Worm (Caenorhabditis elegans) whole organism, L4 larva: ENCODE results near the gene Y55F3BL.4.

Source experiments
- D1046.2 ChIP-seq: fragments of 200-800 bp; sonication (Bioruptor generic); IDR thresholded peaks from 2 replicates; pipeline ENCODE4 v1.3.6; 2022; ENCODE audit warnings: missing genetic modification characterization, missing compliant biosample characterization
- R02D3.7 ChIP-seq: fragments of 150-350 bp; sonication (generic microtip); optimal IDR thresholded peaks from 3 replicates; lab custom pipeline; 2014; ENCODE audit warnings: missing biosample characterization, missing genetic modification characterization
- Y48G9A.11 ChIP-seq: fragments of 200-800 bp; sonication (Bioruptor generic); IDR thresholded peaks from 2 replicates; pipeline ENCODE4 v1.3.6; 2022; ENCODE audit warnings: missing genetic modification reagents, missing genetic modification characterization, missing compliant biosample characterization
- aha-1 ChIP-seq: fragments of 150-350 bp; peaks from one replicate; lab custom pipeline; 2014; ENCODE audit warnings: missing biosample characterization, missing genetic modification characterization
- aly-2 ChIP-seq: sonication (generic microtip); optimal IDR thresholded peaks from 2 replicates; lab custom pipeline; 2018; ENCODE audit warnings: missing biosample characterization, missing genetic modification characterization
- ceh-20 ChIP-seq: fragments of 200-800 bp; sonication (Bioruptor generic); IDR thresholded peaks from 2 replicates; pipeline ENCODE4 v1.3.6; 2022; ENCODE audit warnings: missing genetic modification reagents, missing genetic modification characterization, missing compliant biosample characterization
- ceh-28 ChIP-seq: fragments of 150-350 bp; optimal IDR thresholded peaks from 2 replicates; lab custom pipeline; 2014; ENCODE audit warnings: missing biosample characterization, missing genetic modification reagents, missing genetic modification characterization
- daf-16 ChIP-seq, 3 experiments: sonication (generic microtip); optimal IDR thresholded peaks; 2 replicates each; lab custom pipeline; 2016 to 2017; ENCODE audit warnings: missing genetic modification characterization in 3 of 3, missing genetic modification reagents in 3 of 3, mild to moderate bottlenecking in 2 of 3, missing compliant biosample characterization in 2 of 3, missing biosample characterization in 1 of 3, moderate library complexity in 1 of 3
- daf-8 ChIP-seq: fragments of 200-800 bp; sonication (Bioruptor generic); IDR thresholded peaks from 2 replicates; pipeline ENCODE4 v1.3.6; 2022; ENCODE audit warnings: missing genetic modification characterization, missing compliant biosample characterization
- dmd-6 ChIP-seq: fragments of 200-800 bp; sonication (Bioruptor generic); IDR thresholded peaks from 2 replicates; pipeline ENCODE4 v1.3.6; 2022; ENCODE audit warnings: missing genetic modification reagents, missing genetic modification characterization, missing compliant biosample characterization
- dmd-8 ChIP-seq: fragments of 200-800 bp; sonication (Bioruptor generic); IDR thresholded peaks from 2 replicates; pipeline ENCODE4 v1.3.6; 2022; ENCODE audit warnings: missing genetic modification characterization, missing compliant biosample characterization
- dmd-9 ChIP-seq: fragments of 200-800 bp; sonication (Bioruptor generic); IDR thresholded peaks from 2 replicates; pipeline ENCODE4 v1.3.6; 2022; ENCODE audit warnings: missing genetic modification reagents, missing genetic modification characterization, missing compliant biosample characterization
- duxl-1 ChIP-seq: sonication (generic microtip); optimal IDR thresholded peaks from 2 replicates; lab custom pipeline; 2016; ENCODE audit warnings: mild to moderate bottlenecking, missing genetic modification characterization, moderate library complexity, missing compliant biosample characterization; ENCODE audit not compliant: poor library complexity
- egl-43 ChIP-seq: fragments of 200-800 bp; sonication (Bioruptor generic); IDR thresholded peaks from 2 replicates; pipeline ENCODE4 v1.3.6; 2022; ENCODE audit warnings: missing genetic modification reagents, missing genetic modification characterization, missing compliant biosample characterization
- fkh-10 ChIP-seq: fragments of 150-350 bp; optimal IDR thresholded peaks from 2 replicates; lab custom pipeline; 2014; ENCODE audit warnings: missing biosample characterization, missing genetic modification reagents, missing genetic modification characterization
- gei-8 ChIP-seq: fragments of 200-800 bp; sonication (Bioruptor generic); optimal IDR thresholded peaks from 2 replicates; lab custom pipeline; 2018; ENCODE audit warnings: mild to moderate bottlenecking, missing genetic modification characterization, missing compliant biosample characterization
- hlh-11 ChIP-seq: fragments of 200-800 bp; sonication (Bioruptor generic); optimal IDR thresholded peaks from 2 replicates; lab custom pipeline; 2018; ENCODE audit warnings: mild to moderate bottlenecking, missing genetic modification characterization, missing compliant biosample characterization
- hlh-30 ChIP-seq: sonication (generic microtip); optimal IDR thresholded peaks from 2 replicates; lab custom pipeline; 2017; ENCODE audit warnings: antibody characterized with exemption, mild to moderate bottlenecking, missing genetic modification characterization, missing compliant biosample characterization; ENCODE audit not compliant: insufficient read depth
- lin-15B ChIP-seq: fragments of 150-350 bp; sonication (generic microtip); optimal IDR thresholded peaks from 3 replicates; lab custom pipeline; 2014; ENCODE audit warnings: missing biosample characterization, missing genetic modification characterization
- lsy-2 ChIP-seq, 2 experiments: fragments of 150-350 bp in 1 of 2; sonication (generic microtip) in 1 of 2; optimal IDR thresholded peaks; 2 replicates each; lab custom pipeline; 2014 to 2017; ENCODE audit warnings: missing biosample characterization in 2 of 2, missing genetic modification characterization in 2 of 2
- madf-9 ChIP-seq: fragments of 200-800 bp; sonication (Bioruptor generic); conservative IDR thresholded peaks from 2 replicates; pipeline ENCODE4 v1.3.6; 2022; ENCODE audit warnings: missing genetic modification reagents, missing genetic modification characterization, missing compliant biosample characterization
- mdl-1 ChIP-seq, 2 experiments: fragments of 150-350 bp in 1 of 2; sonication (generic microtip) in 1 of 2; optimal IDR thresholded peaks; 2 replicates each; lab custom pipeline; 2014 to 2017; ENCODE audit warnings: missing biosample characterization in 2 of 2, missing genetic modification characterization in 2 of 2
- mep-1 ChIP-seq: fragments of 150-350 bp; sonication (generic microtip); optimal IDR thresholded peaks from 3 replicates; lab custom pipeline; 2014; ENCODE audit warnings: missing biosample characterization, missing genetic modification characterization
- mxl-2 ChIP-seq: fragments of 200-800 bp; sonication (Bioruptor generic); conservative IDR thresholded peaks from 2 replicates; pipeline ENCODE4 v1.3.6; 2022; ENCODE audit warnings: missing genetic modification reagents, missing genetic modification characterization, missing compliant biosample characterization
- nhr-237 ChIP-seq: sonication (generic microtip); optimal IDR thresholded peaks from 2 replicates; lab custom pipeline; 2017; ENCODE audit warnings: missing biosample characterization, missing genetic modification characterization
- nhr-25 ChIP-seq: sonication (generic microtip); optimal IDR thresholded peaks from 2 replicates; lab custom pipeline; 2017; ENCODE audit warnings: missing genetic modification characterization, mild to moderate bottlenecking, missing compliant biosample characterization, antibody characterized with exemption, moderate library complexity, borderline replicate concordance; ENCODE audit not compliant: insufficient read depth
- sdz-12 ChIP-seq: fragments of 200-800 bp; sonication (Bioruptor generic); optimal IDR thresholded peaks from 2 replicates; lab custom pipeline; 2018; ENCODE audit warnings: mild to moderate bottlenecking, missing genetic modification characterization, missing compliant biosample characterization
- spr-1 ChIP-seq: sonication (generic microtip); optimal IDR thresholded peaks from 2 replicates; lab custom pipeline; 2016; ENCODE audit warnings: mild to moderate bottlenecking, missing genetic modification characterization, missing compliant biosample characterization
- tra-1 ChIP-seq: fragments of 200-800 bp; sonication (Bioruptor generic); IDR thresholded peaks from 2 replicates; pipeline ENCODE4 v1.3.6; 2022; ENCODE audit warnings: missing genetic modification reagents, missing genetic modification characterization, missing compliant biosample characterization
- unc-130 ChIP-seq: sonication (generic microtip); optimal IDR thresholded peaks from 2 replicates; lab custom pipeline; 2016; ENCODE audit warnings: missing genetic modification reagents, missing genetic modification characterization, missing compliant biosample characterization
- unc-62 ChIP-seq, 3 experiments: fragments of 150-350 bp in 1 of 3; sonication (generic microtip); optimal IDR thresholded peaks in 2 of 3; peaks in 1 of 3; 1 replicate in 1 of 3; 2 replicates in 2 of 3; lab custom pipeline; 2014 to 2017; ENCODE audit warnings: missing biosample characterization in 3 of 3, missing genetic modification characterization in 3 of 3, missing genetic modification reagents in 3 of 3, missing genotype in 1 of 3
- vab-7 ChIP-seq: fragments of 200-800 bp; sonication (Bioruptor generic); IDR thresholded peaks from 2 replicates; pipeline ENCODE4 v1.3.6; 2022; ENCODE audit warnings: missing genetic modification reagents, missing genetic modification characterization, missing compliant biosample characterization
- zfp-3 ChIP-seq: fragments of 200-800 bp; sonication (Bioruptor generic); conservative IDR thresholded peaks from 2 replicates; pipeline ENCODE4 v1.3.6; 2022; ENCODE audit warnings: missing genetic modification reagents, missing genetic modification characterization, missing compliant biosample characterization
- ztf-11 ChIP-seq: fragments of 150-350 bp; optimal IDR thresholded peaks from 2 replicates; lab custom pipeline; 2014; ENCODE audit warnings: missing biosample characterization, missing genetic modification characterization
- ztf-7 ChIP-seq: fragments of 150-350 bp; optimal IDR thresholded peaks from 2 replicates; lab custom pipeline; 2014; ENCODE audit warnings: missing biosample characterization, missing genetic modification characterization

Gene Y55F3BL.4

DNA sequence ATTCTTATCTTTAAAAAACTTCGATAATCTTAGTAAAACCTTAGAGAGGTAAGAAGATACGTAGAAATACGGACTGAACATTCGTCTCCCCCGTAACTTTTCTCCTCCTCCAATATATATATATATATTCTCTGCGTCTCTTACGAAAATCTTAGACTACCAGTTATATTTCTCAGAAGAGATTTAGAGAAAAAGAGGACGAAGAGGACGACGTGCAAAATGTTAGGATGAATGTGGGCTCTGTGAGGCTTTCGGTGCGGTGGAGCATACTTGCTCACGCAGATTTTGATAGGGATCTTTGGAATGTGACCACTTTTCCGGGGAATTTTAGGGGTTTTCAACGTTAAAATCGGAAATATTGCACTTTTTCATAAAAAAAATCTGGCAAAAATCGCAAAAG is 23.5 kb downstream of the Y55F3BL.4 start (continued):
- TF ChIP-seq ztf-11, result no peak
- peak; percentile 42 for TF ChIP-seq fkh-10 (GFP tag; lab: Kevin White, UChicago)
- no peak for TF ChIP-seq egl-43 (GFP tag; lab: Robert Waterston, UW)
- TF ChIP-seq zfp-3 (GFP tag; lab: Robert Waterston, UW), result no peak
- TF ChIP-seq mdl-1 (tag; optimal IDR thresholded peaks at IDR 0.05; lab: Kevin White, UChicago), result peak in 1 of 2 experiments; percentile 64

DNA sequence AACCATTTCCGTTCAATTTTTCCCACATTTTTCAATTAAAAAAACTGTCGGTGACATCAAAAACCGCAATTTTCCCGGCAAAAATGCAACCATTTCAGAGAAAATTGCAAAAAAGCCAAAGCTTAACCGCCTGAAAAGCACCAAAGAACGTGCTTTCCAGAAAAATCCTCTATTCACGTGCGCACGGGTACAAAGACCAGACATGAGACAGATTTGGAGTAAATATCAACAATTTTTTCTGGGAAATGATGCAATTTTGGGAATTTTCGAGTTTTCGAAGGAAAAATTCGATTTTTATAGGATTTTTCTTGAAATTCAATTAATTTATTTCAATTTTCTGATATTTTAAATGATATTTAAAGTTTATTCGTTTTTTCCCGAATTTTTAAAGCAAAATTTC is 24.2 kb downstream of the Y55F3BL.4 start:
- TF ChIP-seq daf-16 (GFP tag; optimal IDR thresholded peaks at IDR 0.05; lab: Kevin White, UChicago) (no peak), daf-16 (tag; optimal IDR thresholded peaks at IDR 0.05; lab: Kevin White, UChicago) (peak; percentile 32), sdz-12 (GFP tag; lab: Kevin White, UChicago) (no peak), hlh-30 (tag; lab: Kevin White, UChicago) (peak; percentile 60)
- TF ChIP-seq, all 104 proteins: peak for 2

DNA sequence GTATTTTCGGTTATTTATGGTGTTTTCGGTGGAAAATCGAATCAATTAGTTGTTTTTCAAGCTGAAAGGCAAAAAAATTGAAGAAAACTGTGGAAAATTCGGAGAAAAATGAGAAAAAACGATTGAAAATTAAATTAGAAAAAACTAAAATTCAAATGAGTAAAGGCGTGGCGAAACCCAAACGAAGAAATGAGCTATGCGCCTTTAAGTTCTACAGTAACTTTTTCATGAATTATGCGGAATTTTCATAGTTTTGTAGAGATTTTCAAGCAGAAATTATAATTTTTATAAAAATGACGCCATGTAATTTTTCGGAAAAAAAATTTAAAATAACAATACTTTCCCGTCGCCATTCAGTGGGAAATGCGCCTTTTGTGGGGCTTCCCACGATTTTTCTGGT is 24.8 kb downstream of the Y55F3BL.4 start:
- TF ChIP-seq gei-8 (GFP tag; lab: Kevin White, UChicago) (no peak), mxl-2 (GFP tag; lab: Robert Waterston, UW) (no peak), hlh-30 (tag; lab: Kevin White, UChicago) (no peak), D1046.2 (no peak), spr-1 (tag; lab: Kevin White, UChicago) (no peak), vab-7 (GFP tag; lab: Robert Waterston, UW) (no peak), tra-1 (GFP tag; lab: Robert Waterston, UW) (no peak), ztf-7 (no peak), ceh-28 (no peak), nhr-237 (tag; lab: Kevin White, UChicago) (no peak)
- TF ChIP-seq, all 104 proteins: peak for 0

DNA sequence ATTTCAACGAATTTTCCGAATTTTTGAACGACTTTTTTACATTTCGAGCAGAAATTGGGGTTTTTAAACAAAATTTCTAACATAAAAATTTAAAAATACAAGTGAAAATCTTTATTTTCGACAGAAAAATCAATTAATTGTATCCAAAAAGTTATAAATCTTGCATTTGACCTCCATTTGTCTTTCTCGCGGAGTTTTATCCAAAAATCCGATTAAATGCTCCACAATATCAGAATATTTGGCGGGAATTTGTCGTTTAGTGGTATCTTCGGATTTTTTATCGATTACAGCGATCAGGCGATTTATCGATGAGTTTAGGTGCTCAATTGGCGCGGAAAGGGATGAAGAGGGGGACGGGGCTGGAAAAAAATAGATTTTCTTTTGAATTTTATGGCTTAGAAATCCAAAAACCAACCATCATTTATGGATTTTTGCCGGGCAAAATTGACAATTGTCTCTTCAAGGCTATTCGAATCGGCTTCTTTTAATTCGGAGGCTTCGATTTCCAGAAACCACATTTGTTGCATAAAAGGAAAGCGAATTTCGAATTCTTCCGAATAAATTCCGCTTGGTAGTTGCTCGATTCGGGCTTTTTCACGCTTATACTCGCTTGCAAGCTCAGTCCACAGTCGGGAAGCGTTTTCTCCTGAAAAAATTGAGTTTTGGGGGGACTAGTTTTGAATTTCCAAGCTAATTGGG is 25.5 kb downstream of the Y55F3BL.4 start:
- TF ChIP-seq madf-9 (no peak), aly-2 (no peak), aha-1 (tag; lab: Kevin White, UChicago) (peak; percentile 93), Y48G9A.11 (GFP tag; lab: Robert Waterston, UW) (no peak), unc-130 (GFP tag; lab: Kevin White, UChicago) (no peak)

DNA sequence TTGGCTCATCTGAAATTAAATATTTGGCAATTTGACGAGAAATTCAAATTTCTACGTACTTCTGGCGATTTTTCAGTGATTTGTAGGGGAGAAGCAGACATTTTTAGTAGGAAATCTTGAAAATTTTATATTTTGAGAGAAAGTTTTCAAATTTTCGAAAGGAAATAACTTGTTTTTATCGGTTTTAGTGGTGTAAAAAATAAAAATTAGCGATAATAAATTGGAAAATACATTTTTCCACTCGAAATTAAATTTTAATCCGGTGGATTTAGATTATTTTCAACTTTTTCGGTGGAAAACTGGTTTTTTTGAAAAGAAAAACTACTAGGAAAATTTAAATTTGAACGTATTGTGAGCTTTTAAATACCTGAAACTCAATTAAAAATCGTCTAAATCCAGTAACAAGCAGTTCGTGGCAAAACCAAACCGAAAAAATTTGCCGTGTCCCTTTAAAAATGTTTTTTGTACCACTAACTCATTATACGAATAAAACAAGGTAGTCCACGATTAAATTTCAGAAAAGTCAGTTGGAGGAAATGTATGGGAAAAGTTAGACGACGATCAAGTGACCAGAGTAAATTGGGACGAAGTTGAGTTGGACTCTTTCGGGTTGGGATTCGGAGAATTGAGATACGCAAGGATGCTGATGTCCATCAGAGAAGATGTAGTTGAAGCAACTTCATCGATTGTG is 27.0 kb downstream of the Y55F3BL.4 start, which contains the start of the genes madf-1 and Y55F3BR.10:
TSS of gene madf-1 (minus strand) at position 101 of the 691 bp plus-strand sequence.
TSS of gene Y55F3BR.10 (plus strand) at position 641 of the 691 bp plus-strand sequence.
- no peak for TF ChIP-seq lin-15B (tag; lab: Kevin White, UChicago)
- TF ChIP-seq R02D3.7 (tag; lab: Kevin White, UChicago), result no peak
- TF ChIP-seq mep-1 (tag; lab: Kevin White, UChicago), result no peak
- TF ChIP-seq daf-8, result no peak
- no peak for TF ChIP-seq nhr-25 (tag; lab: Kevin White, UChicago)
- no peak for TF ChIP-seq hlh-11 (tag; lab: Kevin White, UChicago)
- no peak for TF ChIP-seq dmd-8 (GFP tag; lab: Robert Waterston, UW)
- TF ChIP-seq mxl-2 (GFP tag; lab: Robert Waterston, UW), result no peak
- no peak for TF ChIP-seq dmd-9 (GFP tag; lab: Robert Waterston, UW)
- no peak for TF ChIP-seq lsy-2 (tag; optimal IDR thresholded peaks at IDR 0.05; lab: Kevin White, UChicago)
- TF ChIP-seq hlh-30 (tag; lab: Kevin White, UChicago), result no peak
- TF ChIP-seq fkh-10 (GFP tag; lab: Kevin White, UChicago), result no peak
- no peak for TF ChIP-seq ceh-20 (GFP tag; lab: Robert Waterston, UW)
- TF ChIP-seq dmd-6 (GFP tag; lab: Robert Waterston, UW), result no peak
- TF ChIP-seq unc-62 (GFP tag; optimal IDR thresholded peaks at IDR 0.05 in 1 of 2; lab: Kevin White, UChicago), result no peak
- TF ChIP-seq unc-62 (tag; optimal IDR thresholded peaks at IDR 0.05; lab: Kevin White, UChicago), result no peak
- TF ChIP-seq duxl-1 (tag; lab: Kevin White, UChicago), result no peak
